Fruit fly (Drosophila melanogaster) whole organism, embryonic: ENCODE measurements around the gene phr6-4.

Experiments used
- B-H1 ChIP-seq: fragments of 200-800 bp; sonication (Bioruptor generic); IDR thresholded peaks from 3 replicates; pipeline ENCODE4 v1.3.6; 2022; ENCODE audit warnings: missing biosample characterization, missing genetic modification characterization
- CG11093 ChIP-seq: fragments of 200-800 bp; sonication (Bioruptor generic); IDR thresholded peaks from 3 replicates; pipeline ENCODE4 v1.3.6; 2022; ENCODE audit warnings: missing biosample characterization, missing genetic modification characterization
- CG12071 ChIP-seq: fragments of 200-800 bp; sonication (Bioruptor generic); optimal IDR thresholded peaks from 3 replicates; lab custom pipeline; 2018; ENCODE audit warnings: missing biosample characterization, mild to moderate bottlenecking, missing genetic modification characterization
- CG12659 ChIP-seq: fragments of 200-800 bp; sonication (Bioruptor generic); optimal IDR thresholded peaks from 3 replicates; lab custom pipeline; 2017; ENCODE audit warnings: mild to moderate bottlenecking, missing biosample characterization, missing genetic modification reagents, missing genetic modification characterization
- CG15269 ChIP-seq: fragments of 200-800 bp; sonication (Bioruptor generic); optimal IDR thresholded peaks from 2 replicates; lab custom pipeline; 2018; ENCODE audit warnings: missing biosample characterization, mild to moderate bottlenecking, missing genetic modification characterization, moderate library complexity
- CG18011 ChIP-seq: fragments of 200-800 bp; sonication (Bioruptor generic); optimal IDR thresholded peaks from 2 replicates; lab custom pipeline; 2017; ENCODE audit warnings: missing biosample characterization, missing genetic modification characterization, mild to moderate bottlenecking, moderate library complexity, missing genotype
- CG1832 ChIP-seq: fragments of 200-800 bp; sonication (Bioruptor generic); optimal IDR thresholded peaks from 2 replicates; lab custom pipeline; 2017; ENCODE audit warnings: missing biosample characterization, mild to moderate bottlenecking, missing genetic modification characterization, inconsistent platforms
- CG18476 ChIP-seq: fragments of 200-800 bp; sonication (Bioruptor generic); optimal IDR thresholded peaks from 2 replicates; lab custom pipeline; 2016; ENCODE audit warnings: missing biosample characterization, mild to moderate bottlenecking, missing genetic modification characterization
- CG2116 ChIP-seq: fragments of 200-800 bp; sonication (Bioruptor generic); optimal IDR thresholded peaks from 3 replicates; lab custom pipeline; 2018; ENCODE audit warnings: missing biosample characterization, mild to moderate bottlenecking, missing genetic modification characterization
- CG33557 ChIP-seq: fragments of 200-800 bp; sonication (Bioruptor generic); optimal IDR thresholded peaks from 2 replicates; lab custom pipeline; 2019; ENCODE audit warnings: missing biosample characterization, mild to moderate bottlenecking, missing genetic modification characterization, moderate library complexity
- CG34376 ChIP-seq: fragments of 200-800 bp; sonication (Bioruptor generic); optimal IDR thresholded peaks from 2 replicates; lab custom pipeline; 2018; ENCODE audit warnings: missing biosample characterization, mild to moderate bottlenecking, missing genetic modification characterization
- CG34422 ChIP-seq: fragments of 200-800 bp; sonication (Bioruptor generic); IDR thresholded peaks from 3 replicates; pipeline ENCODE4 v1.3.6; 2022; ENCODE audit warnings: missing biosample characterization, missing genetic modification characterization
- CG3838 ChIP-seq: fragments of 200-800 bp; sonication (Bioruptor generic); optimal IDR thresholded peaks from 3 replicates; lab custom pipeline; 2016; ENCODE audit warnings: missing biosample characterization, missing genetic modification characterization
- CG42726 ChIP-seq: fragments of 200-800 bp; sonication (Bioruptor generic); IDR thresholded peaks from 2 replicates; pipeline ENCODE4 v1.3.6; 2022; ENCODE audit warnings: missing biosample characterization, missing genetic modification characterization; ENCODE audit not compliant: partially characterized antibody
- CG4707 ChIP-seq: fragments of 200-800 bp; sonication (Bioruptor generic); optimal IDR thresholded peaks from 2 replicates; lab custom pipeline; 2018; ENCODE audit warnings: missing biosample characterization, mild to moderate bottlenecking, missing genetic modification characterization, moderate library complexity
- CG6813 ChIP-seq: fragments of 200-800 bp; sonication (Bioruptor generic); optimal IDR thresholded peaks from 2 replicates; lab custom pipeline; 2017; ENCODE audit warnings: missing biosample characterization, missing genetic modification characterization, mild to moderate bottlenecking, moderate library complexity, missing genetic modification reagents
- CG7839 ChIP-seq: fragments of 200-800 bp; sonication (Bioruptor generic); optimal IDR thresholded peaks from 3 replicates; lab custom pipeline; 2018; ENCODE audit warnings: missing biosample characterization, mild to moderate bottlenecking, missing genetic modification characterization, moderate library complexity
- CG7928 ChIP-seq: fragments of 200-800 bp; sonication (Bioruptor generic); optimal IDR thresholded peaks from 2 replicates; lab custom pipeline; 2017; ENCODE audit warnings: missing biosample characterization, mild to moderate bottlenecking, missing genetic modification characterization
- CG8388 ChIP-seq: fragments of 200-800 bp; sonication (Bioruptor generic); optimal IDR thresholded peaks from 2 replicates; lab custom pipeline; 2019; ENCODE audit warnings: missing biosample characterization, mild to moderate bottlenecking, missing genetic modification characterization, moderate library complexity
- Dad ChIP-seq: fragments of 200-800 bp; sonication (Bioruptor generic); optimal IDR thresholded peaks from 3 replicates; lab custom pipeline; 2016; ENCODE audit warnings: missing biosample characterization, missing genetic modification characterization
- Dbx ChIP-seq: fragments of 200-800 bp; sonication (Bioruptor generic); IDR thresholded peaks from 3 replicates; pipeline ENCODE4 v1.3.6; 2022; ENCODE audit warnings: missing biosample characterization, missing genetic modification characterization
- Dip2 ChIP-seq: fragments of 200-800 bp; sonication (Bioruptor generic); IDR thresholded peaks from 2 replicates; pipeline ENCODE4 v1.3.6; 2022; ENCODE audit warnings: missing biosample characterization, missing genetic modification characterization
- Ets97D ChIP-seq: fragments of 200-800 bp; sonication (Bioruptor generic); optimal IDR thresholded peaks from 3 replicates; lab custom pipeline; 2016; ENCODE audit warnings: missing biosample characterization, missing genetic modification characterization
- Fer2 ChIP-seq: fragments of 200-800 bp; sonication (Bioruptor generic); optimal IDR thresholded peaks from 2 replicates; lab custom pipeline; 2018; ENCODE audit warnings: missing biosample characterization, mild to moderate bottlenecking, missing genetic modification characterization, moderate library complexity
- Fer3 ChIP-seq: fragments of 200-800 bp; sonication (Bioruptor generic); optimal IDR thresholded peaks from 2 replicates; lab custom pipeline; 2018; ENCODE audit warnings: missing biosample characterization, mild to moderate bottlenecking, missing genetic modification characterization, moderate library complexity
- GATAe ChIP-seq: fragments of 200-800 bp; sonication (Bioruptor generic); conservative IDR thresholded peaks from 2 replicates; pipeline ENCODE4 v1.3.6; 2022; ENCODE audit warnings: missing biosample characterization, missing genetic modification characterization
- Mad ChIP-seq: fragments of 200-800 bp; sonication (Bioruptor generic); optimal IDR thresholded peaks from 2 replicates; lab custom pipeline; 2016; ENCODE audit warnings: missing biosample characterization, missing genetic modification characterization
- NC2β ChIP-seq: fragments of 200-800 bp; sonication (Bioruptor generic); optimal IDR thresholded peaks from 2 replicates; lab custom pipeline; 2016; ENCODE audit warnings: missing biosample characterization, missing genetic modification characterization
- NK7.1 ChIP-seq: fragments of 200-800 bp; sonication (Bioruptor generic); optimal IDR thresholded peaks from 3 replicates; lab custom pipeline; 2016; ENCODE audit warnings: missing biosample characterization, missing genetic modification characterization
- Oaz ChIP-seq: fragments of 200-800 bp; sonication (Bioruptor generic); IDR thresholded peaks from 2 replicates; pipeline ENCODE4 v1.3.6; 2022; ENCODE audit warnings: missing biosample characterization, missing genetic modification characterization
- PHDP ChIP-seq: fragments of 200-800 bp; sonication (Bioruptor generic); optimal IDR thresholded peaks from 3 replicates; lab custom pipeline; 2018; ENCODE audit warnings: missing biosample characterization, mild to moderate bottlenecking, missing genetic modification characterization, moderate library complexity
- Sry-δ ChIP-seq: fragments of 200-800 bp; sonication (Bioruptor generic); optimal IDR thresholded peaks from 2 replicates; lab custom pipeline; 2016; ENCODE audit warnings: missing biosample characterization, missing genetic modification characterization
- abd-A ChIP-seq: fragments of 200-800 bp; sonication (Bioruptor generic); optimal IDR thresholded peaks from 3 replicates; lab custom pipeline; 2019; ENCODE audit warnings: missing biosample characterization, mild to moderate bottlenecking, missing genetic modification characterization, moderate library complexity
- amos ChIP-seq: fragments of 200-800 bp; sonication (Bioruptor generic); IDR thresholded peaks from 2 replicates; pipeline ENCODE4 v1.3.6; 2022; ENCODE audit warnings: missing biosample characterization, missing genetic modification characterization; ENCODE audit not compliant: partially characterized antibody
- ase ChIP-seq: fragments of 200-800 bp; sonication (Bioruptor generic); IDR thresholded peaks from 3 replicates; pipeline ENCODE4 v1.3.6; 2022; ENCODE audit warnings: missing biosample characterization, missing genetic modification characterization
- cato ChIP-seq: fragments of 200-800 bp; sonication (Bioruptor generic); optimal IDR thresholded peaks from 2 replicates; lab custom pipeline; 2016; ENCODE audit warnings: missing biosample characterization, missing genetic modification characterization, borderline replicate concordance
- cg ChIP-seq: fragments of 200-800 bp; sonication (Bioruptor generic); optimal IDR thresholded peaks from 3 replicates; lab custom pipeline; 2019; ENCODE audit warnings: missing biosample characterization, mild to moderate bottlenecking, missing genetic modification characterization, moderate library complexity
- crol ChIP-seq: fragments of 200-800 bp; sonication (Bioruptor generic); IDR thresholded peaks from 2 replicates; pipeline ENCODE4 v1.3.6; 2022; ENCODE audit warnings: missing biosample characterization, missing genetic modification characterization
- disco-r ChIP-seq: fragments of 200-800 bp; sonication (Bioruptor generic); optimal IDR thresholded peaks from 2 replicates; lab custom pipeline; 2016; ENCODE audit warnings: missing biosample characterization, missing genetic modification characterization
- dysf ChIP-seq: fragments of 200-800 bp; sonication (Bioruptor generic); IDR thresholded peaks from 3 replicates; pipeline ENCODE4 v1.3.6; 2022; ENCODE audit warnings: missing biosample characterization, missing genetic modification characterization
- exex ChIP-seq: fragments of 200-800 bp; sonication (Bioruptor generic); optimal IDR thresholded peaks from 4 replicates; lab custom pipeline; 2018; ENCODE audit warnings: missing biosample characterization, mild to moderate bottlenecking, missing genetic modification characterization, moderate library complexity
- gem ChIP-seq: fragments of 200-800 bp; sonication (Bioruptor generic); optimal IDR thresholded peaks from 2 replicates; lab custom pipeline; 2019; ENCODE audit warnings: missing biosample characterization, mild to moderate bottlenecking, missing genetic modification characterization, moderate library complexity
- grn ChIP-seq: fragments of 200-800 bp; sonication (Bioruptor generic); optimal IDR thresholded peaks from 3 replicates; lab custom pipeline; 2017; ENCODE audit warnings: missing biosample characterization, missing genetic modification characterization
- her ChIP-seq: fragments of 200-800 bp; sonication (Bioruptor generic); optimal IDR thresholded peaks from 2 replicates; lab custom pipeline; 2016; ENCODE audit warnings: missing biosample characterization, missing genetic modification characterization
- hth ChIP-seq: fragments of >200 bp; optimal IDR thresholded peaks from 2 replicates; lab custom pipeline; 2017; ENCODE audit warnings: inconsistent platforms
- nom ChIP-seq: fragments of 200-800 bp; sonication (Bioruptor generic); optimal IDR thresholded peaks from 2 replicates; lab custom pipeline; 2017; ENCODE audit warnings: missing biosample characterization, missing genetic modification characterization, mild to moderate bottlenecking, moderate library complexity, missing genetic modification reagents
- sima ChIP-seq: fragments of 200-800 bp; sonication (Bioruptor generic); optimal IDR thresholded peaks from 2 replicates; lab custom pipeline; 2016; ENCODE audit warnings: missing biosample characterization, missing genetic modification characterization
- sob ChIP-seq: fragments of 200-800 bp; sonication (Bioruptor generic); IDR thresholded peaks from 2 replicates; pipeline ENCODE4 v1.3.6; 2022; ENCODE audit warnings: missing biosample characterization, missing genetic modification characterization
- stwl ChIP-seq: fragments of 200-800 bp; sonication (Bioruptor generic); optimal IDR thresholded peaks from 3 replicates; lab custom pipeline; 2018; ENCODE audit warnings: missing biosample characterization, mild to moderate bottlenecking, missing genetic modification characterization, moderate library complexity
- tio ChIP-seq: fragments of 200-800 bp; sonication (Bioruptor generic); optimal IDR thresholded peaks from 2 replicates; lab custom pipeline; 2017; ENCODE audit warnings: missing biosample characterization, missing genetic modification characterization, inconsistent platforms
- zf30C ChIP-seq: fragments of 200-800 bp; sonication (Bioruptor generic); optimal IDR thresholded peaks from 3 replicates; lab custom pipeline; 2018; ENCODE audit warnings: missing biosample characterization, mild to moderate bottlenecking, missing genetic modification characterization

Gene phr6-4

dm6 chr2L:20656110-20656509 lies 10.5 kb upstream of the phr6-4 start, which contains the start of the genes brun and CG2614 (continued):
- TF ChIP-seq Dbx (GFP tag; lab: Robert Waterston, UW) (peak; percentile 86), disco-r (peak; percentile 59), GATAe (GFP tag; lab: Robert Waterston, UW) (peak; percentile 55; the same call in 1 of the 2 replicates), exex (tag; lab: Kevin White, UChicago) (no peak), Fer2 (tag; lab: Kevin White, UChicago) (peak; percentile 29), CG2116 (GFP tag; lab: Kevin White, UChicago) (peak; percentile 77), crol (peak; percentile 49), CG6813 (no peak), grn (GFP tag; lab: Kevin White, UChicago) (peak; percentile 85), CG12071 (GFP tag; lab: Kevin White, UChicago) (no peak), Mad (peak; percentile 84), amos (GFP tag; lab: Robert Waterston, UW) (peak; percentile 82), cato (GFP tag; lab: Kevin White, UChicago) (peak; percentile 39), B-H1 (peak; percentile 63), NC2β (peak; percentile 59), gem (tag; lab: Kevin White, UChicago) (no peak), ase (GFP tag; lab: Robert Waterston, UW) (peak; percentile 46; the same call in 1 of the 3 replicates), CG1832 (GFP tag; lab: Kevin White, UChicago) (no peak), tio (GFP tag; lab: Kevin White, UChicago) (no peak), CG42726 (GFP tag; lab: Robert Waterston, UW) (no peak), CG18011 (GFP tag; lab: Kevin White, UChicago) (peak; percentile 12), PHDP (tag; lab: Kevin White, UChicago) (no peak), CG8388 (GFP tag; lab: Kevin White, UChicago) (no peak), CG18476 (peak; percentile 53), abd-A (tag; lab: Kevin White, UChicago) (no peak), CG4707 (no peak), dysf (GFP tag; lab: Robert Waterston, UW) (peak; percentile 78), her (GFP tag; lab: Kevin White, UChicago) (peak; percentile 5), CG15269 (tag; lab: Kevin White, UChicago) (no peak), CG11093 (GFP tag; lab: Robert Waterston, UW) (peak; percentile 26; the same call in 1 of the 3 replicates), hth (no peak), Sry-δ (peak; percentile 92), CG12659 (GFP tag; lab: Kevin White, UChicago) (peak; percentile 82), Dad (peak; percentile 74), sima (GFP tag; lab: Kevin White, UChicago) (no peak), sob (GFP tag; lab: Robert Waterston, UW) (peak; percentile 85), CG3838 (GFP tag; lab: Kevin White, UChicago) (peak; percentile 24), CG34376 (GFP tag; lab: Kevin White, UChicago) (no peak), CG7928 (GFP tag; lab: Kevin White, UChicago) (no peak), Oaz (GFP tag; lab: Robert Waterston, UW) (no peak), Dip2 (GFP tag; lab: Robert Waterston, UW) (no peak), nom (GFP tag; lab: Kevin White, UChicago) (no peak), CG34422 (peak; percentile 86; the same call in 2 of the 3 replicates), Fer3 (tag; lab: Kevin White, UChicago) (no peak), CG7839 (tag; lab: Kevin White, UChicago) (no peak), stwl (tag; lab: Kevin White, UChicago) (peak; percentile 55), zf30C (GFP tag; lab: Kevin White, UChicago) (no peak), CG33557 (GFP tag; lab: Kevin White, UChicago) (peak; percentile 15), NK7.1 (GFP tag; lab: Kevin White, UChicago) (no peak), cg (GFP tag; lab: Kevin White, UChicago) (no peak), Ets97D (GFP tag; lab: Kevin White, UChicago) (peak; percentile 83)
